Fruit fly (Drosophila melanogaster) whole organism, embryonic: ENCODE measurements around the gene CG43867.

Source experiments
- BEAF-32 ChIP-seq: fragments of 200-800 bp; sonication (Bioruptor generic); optimal IDR thresholded peaks from 3 replicates; lab custom pipeline; 2017; ENCODE audit warnings: missing biosample characterization, missing genetic modification characterization, mild to moderate bottlenecking, moderate library complexity, missing genetic modification reagents
- CG11398 ChIP-seq: fragments of 200-800 bp; sonication (Bioruptor generic); optimal IDR thresholded peaks from 2 replicates; lab custom pipeline; 2016; ENCODE audit warnings: missing biosample characterization, missing genetic modification characterization
- CG12659 ChIP-seq: fragments of 200-800 bp; sonication (Bioruptor generic); optimal IDR thresholded peaks from 3 replicates; lab custom pipeline; 2017; ENCODE audit warnings: mild to moderate bottlenecking, missing biosample characterization, missing genetic modification reagents, missing genetic modification characterization
- CG15073 ChIP-seq: fragments of 200-800 bp; sonication (Bioruptor generic); optimal IDR thresholded peaks from 2 replicates; lab custom pipeline; 2016; ENCODE audit warnings: missing biosample characterization, missing genetic modification characterization
- CG17568 ChIP-seq: fragments of 200-800 bp; sonication (Bioruptor generic); optimal IDR thresholded peaks from 2 replicates; lab custom pipeline; 2018; ENCODE audit warnings: missing biosample characterization, mild to moderate bottlenecking, missing genetic modification characterization, moderate library complexity
- CG18476 ChIP-seq: fragments of 200-800 bp; sonication (Bioruptor generic); optimal IDR thresholded peaks from 2 replicates; lab custom pipeline; 2016; ENCODE audit warnings: missing biosample characterization, mild to moderate bottlenecking, missing genetic modification characterization
- CG18599 ChIP-seq: fragments of 200-800 bp; sonication (Bioruptor generic); optimal IDR thresholded peaks from 3 replicates; lab custom pipeline; 2017; ENCODE audit warnings: missing biosample characterization, missing genetic modification characterization, mild to moderate bottlenecking, moderate library complexity, missing genetic modification reagents
- CG2116 ChIP-seq: fragments of 200-800 bp; sonication (Bioruptor generic); optimal IDR thresholded peaks from 3 replicates; lab custom pipeline; 2018; ENCODE audit warnings: missing biosample characterization, mild to moderate bottlenecking, missing genetic modification characterization
- CG2199 ChIP-seq: fragments of 200-800 bp; sonication (Bioruptor generic); IDR thresholded peaks from 3 replicates; pipeline ENCODE4 v1.3.6; 2022; ENCODE audit warnings: missing biosample characterization, missing genetic modification characterization
- CG30020 ChIP-seq: fragments of 200-800 bp; optimal IDR thresholded peaks from 2 replicates; lab custom pipeline; 2019; ENCODE audit warnings: missing biosample characterization, mild to moderate bottlenecking, missing genetic modification characterization, moderate library complexity
- CG32772 ChIP-seq: fragments of 200-800 bp; sonication (Bioruptor generic); IDR thresholded peaks from 2 replicates; pipeline ENCODE4 v1.3.6; 2022; ENCODE audit warnings: missing biosample characterization, missing genetic modification characterization
- CG33213 ChIP-seq: fragments of 200-800 bp; sonication (Bioruptor generic); optimal IDR thresholded peaks from 3 replicates; lab custom pipeline; 2016; ENCODE audit warnings: missing biosample characterization, missing genetic modification characterization
- CG4360 ChIP-seq: fragments of 200-800 bp; sonication (Bioruptor generic); IDR thresholded peaks from 2 replicates; pipeline ENCODE4 v1.3.6; 2022; ENCODE audit warnings: missing biosample characterization, missing genetic modification characterization
- CG4617 ChIP-seq: fragments of 200-800 bp; sonication (Bioruptor generic); optimal IDR thresholded peaks from 3 replicates; lab custom pipeline; 2016; ENCODE audit warnings: missing biosample characterization, missing genetic modification characterization, borderline replicate concordance
- CG6175 ChIP-seq: fragments of 200-800 bp; sonication (Bioruptor generic); IDR thresholded peaks from 3 replicates; pipeline ENCODE4 v1.3.6; 2022; ENCODE audit warnings: missing biosample characterization, missing genetic modification characterization
- CG6813 ChIP-seq: fragments of 200-800 bp; sonication (Bioruptor generic); optimal IDR thresholded peaks from 2 replicates; lab custom pipeline; 2017; ENCODE audit warnings: missing biosample characterization, missing genetic modification characterization, mild to moderate bottlenecking, moderate library complexity, missing genetic modification reagents
- CG8478 ChIP-seq: fragments of >200 bp; optimal IDR thresholded peaks from 2 replicates; lab custom pipeline; 2018
- CG9797 ChIP-seq: fragments of 200-800 bp; sonication (Bioruptor generic); optimal IDR thresholded peaks from 3 replicates; lab custom pipeline; 2018; ENCODE audit warnings: missing biosample characterization, mild to moderate bottlenecking, missing genetic modification characterization
- Deaf1 ChIP-seq: fragments of 200-800 bp; optimal IDR thresholded peaks from 3 replicates; lab custom pipeline; 2019; ENCODE audit warnings: missing biosample characterization, mild to moderate bottlenecking, missing genetic modification characterization, moderate library complexity
- Eip74EF ChIP-seq, 2 experiments: fragments of 200-800 bp in 1 of 2; fragments of >200 bp in 1 of 2; sonication (Bioruptor generic) in 1 of 2; optimal IDR thresholded peaks; 2 replicates each; lab custom pipeline; 2017 to 2019; ENCODE audit warnings: missing biosample characterization in 2 of 2, missing genetic modification characterization in 2 of 2, mild to moderate bottlenecking in 1 of 2, moderate library complexity in 1 of 2
- Ets65A ChIP-seq: fragments of 200-800 bp; sonication (Bioruptor generic); peaks from one replicate; lab custom pipeline; 2016; ENCODE audit warnings: missing biosample characterization, missing genetic modification characterization
- Fer3 ChIP-seq: fragments of 200-800 bp; sonication (Bioruptor generic); optimal IDR thresholded peaks from 2 replicates; lab custom pipeline; 2018; ENCODE audit warnings: missing biosample characterization, mild to moderate bottlenecking, missing genetic modification characterization, moderate library complexity
- HLHmδ ChIP-seq: fragments of 200-800 bp; sonication (Bioruptor generic); optimal IDR thresholded peaks from 2 replicates; lab custom pipeline; 2018; ENCODE audit warnings: missing biosample characterization, mild to moderate bottlenecking, missing genetic modification characterization, moderate library complexity
- HmgZ ChIP-seq: fragments of 200-800 bp; sonication (Bioruptor generic); optimal IDR thresholded peaks from 2 replicates; lab custom pipeline; 2018; ENCODE audit warnings: missing biosample characterization, mild to moderate bottlenecking, missing genetic modification characterization
- MESR4 ChIP-seq: fragments of 200-800 bp; sonication (Bioruptor generic); optimal IDR thresholded peaks from 2 replicates; lab custom pipeline; 2018; ENCODE audit warnings: missing biosample characterization, mild to moderate bottlenecking, missing genetic modification characterization, moderate library complexity
- Meics ChIP-seq: fragments of 200-800 bp; sonication (Bioruptor generic); optimal IDR thresholded peaks from 2 replicates; lab custom pipeline; 2017; ENCODE audit warnings: missing biosample characterization, mild to moderate bottlenecking, missing genetic modification characterization
- Myb ChIP-seq: fragments of 200-800 bp; sonication (Bioruptor generic); optimal IDR thresholded peaks from 2 replicates; lab custom pipeline; 2016; ENCODE audit warnings: missing biosample characterization, missing genetic modification characterization
- Opbp ChIP-seq: fragments of 200-800 bp; sonication (Bioruptor generic); IDR thresholded peaks from 3 replicates; pipeline ENCODE4 v1.3.6; 2022; ENCODE audit warnings: missing biosample characterization, missing genetic modification characterization; ENCODE audit not compliant: partially characterized antibody
- Sin3A ChIP-seq: fragments of >200 bp; optimal IDR thresholded peaks from 2 replicates; lab custom pipeline; 2018
- abd-A ChIP-seq: fragments of 200-800 bp; sonication (Bioruptor generic); optimal IDR thresholded peaks from 3 replicates; lab custom pipeline; 2019; ENCODE audit warnings: missing biosample characterization, mild to moderate bottlenecking, missing genetic modification characterization, moderate library complexity
- bcd ChIP-seq: fragments of 200-800 bp; sonication (Bioruptor generic); optimal IDR thresholded peaks from 2 replicates; lab custom pipeline; 2017; ENCODE audit warnings: missing biosample characterization, mild to moderate bottlenecking, missing genetic modification characterization
- bsh ChIP-seq, 2 experiments: fragments of 200-800 bp; sonication (Bioruptor generic); optimal IDR thresholded peaks; 2 replicates each; lab custom pipeline; 2017 to 2018; ENCODE audit warnings: mild to moderate bottlenecking in 2 of 2, missing biosample characterization in 2 of 2, missing genetic modification characterization in 2 of 2, moderate library complexity in 1 of 2
- corto ChIP-seq: fragments of 200-800 bp; sonication (Bioruptor generic); optimal IDR thresholded peaks from 2 replicates; lab custom pipeline; 2016; ENCODE audit warnings: missing biosample characterization, mild to moderate bottlenecking, missing genetic modification characterization, moderate library complexity
- crol ChIP-seq: fragments of 200-800 bp; sonication (Bioruptor generic); IDR thresholded peaks from 2 replicates; pipeline ENCODE4 v1.3.6; 2022; ENCODE audit warnings: missing biosample characterization, missing genetic modification characterization
- crp ChIP-seq, 2 experiments: fragments of 200-800 bp; sonication (Bioruptor generic); optimal IDR thresholded peaks; 2 replicates in 1 of 2; 3 replicates in 1 of 2; lab custom pipeline; 2017; ENCODE audit warnings: missing biosample characterization in 2 of 2, missing genetic modification characterization in 2 of 2, mild to moderate bottlenecking in 1 of 2, moderate library complexity in 1 of 2
- fu2 ChIP-seq: fragments of 200-800 bp; sonication (Bioruptor generic); optimal IDR thresholded peaks from 2 replicates; lab custom pipeline; 2016; ENCODE audit warnings: missing biosample characterization, missing genetic modification characterization
- h ChIP-seq: fragments of >200 bp; optimal IDR thresholded peaks from 2 replicates; lab custom pipeline; 2017
- hth ChIP-seq: fragments of >200 bp; optimal IDR thresholded peaks from 2 replicates; lab custom pipeline; 2017; ENCODE audit warnings: inconsistent platforms
- kay ChIP-seq: fragments of 200-800 bp; sonication (Bioruptor generic); optimal IDR thresholded peaks from 2 replicates; lab custom pipeline; 2016; ENCODE audit warnings: missing biosample characterization, missing genetic modification characterization
- nerfin-1 ChIP-seq: fragments of 200-800 bp; sonication (Bioruptor generic); optimal IDR thresholded peaks from 3 replicates; lab custom pipeline; 2019; ENCODE audit warnings: missing biosample characterization, mild to moderate bottlenecking, missing genetic modification characterization, moderate library complexity
- nom ChIP-seq: fragments of 200-800 bp; sonication (Bioruptor generic); optimal IDR thresholded peaks from 2 replicates; lab custom pipeline; 2017; ENCODE audit warnings: missing biosample characterization, missing genetic modification characterization, mild to moderate bottlenecking, moderate library complexity, missing genetic modification reagents
- sna ChIP-seq: fragments of 200-800 bp; sonication (Bioruptor generic); IDR thresholded peaks from 2 replicates; pipeline ENCODE4 v1.3.6; 2022; ENCODE audit warnings: missing biosample characterization, missing genetic modification characterization; ENCODE audit not compliant: partially characterized antibody
- stwl ChIP-seq: fragments of 200-800 bp; sonication (Bioruptor generic); optimal IDR thresholded peaks from 3 replicates; lab custom pipeline; 2018; ENCODE audit warnings: missing biosample characterization, mild to moderate bottlenecking, missing genetic modification characterization, moderate library complexity
- tna ChIP-seq: fragments of 200-800 bp; sonication (Bioruptor generic); IDR thresholded peaks from 2 replicates; pipeline ENCODE4 v1.3.6; 2022; ENCODE audit warnings: missing biosample characterization, missing genetic modification characterization; ENCODE audit not compliant: partially characterized antibody
- unpg ChIP-seq: fragments of 200-800 bp; sonication (Bioruptor generic); optimal IDR thresholded peaks from 3 replicates; lab custom pipeline; 2018; ENCODE audit warnings: missing biosample characterization, mild to moderate bottlenecking, missing genetic modification characterization, moderate library complexity
- usp ChIP-seq: fragments of >200 bp; optimal IDR thresholded peaks from 2 replicates; lab custom pipeline; 2017; ENCODE audit warnings: missing biosample characterization, missing genetic modification characterization
- wek ChIP-seq: fragments of 200-800 bp; sonication (Bioruptor generic); optimal IDR thresholded peaks from 3 replicates; lab custom pipeline; 2018; ENCODE audit warnings: missing biosample characterization, mild to moderate bottlenecking, missing genetic modification characterization, moderate library complexity

The CG43867 gene

dm6 chrX:805907-806306, 121.9 kb downstream of the CG43867 start, which contains the start of gene Sec22 (continued):
- TF ChIP-seq bcd (GFP tag; lab: Kevin White, UChicago) (no peak), Sin3A (peak; percentile 36), CG6813 (GFP tag; lab: Kevin White, UChicago) (peak; percentile 30), tna (GFP tag; lab: Robert Waterston, UW) (no peak), bsh (GFP tag; optimal IDR thresholded peaks at IDR 0.05; lab: Kevin White, UChicago) (no peak), h (lab: Kevin White, UChicago) (no peak), CG11398 (no peak), CG12659 (peak; percentile 46), CG33213 (no peak), stwl (tag; lab: Kevin White, UChicago) (peak; percentile 57), sna (GFP tag; lab: Robert Waterston, UW) (no peak), crol (GFP tag; lab: Robert Waterston, UW) (no peak), CG9797 (GFP tag; lab: Kevin White, UChicago) (peak; percentile 75), CG2199 (GFP tag; lab: Robert Waterston, UW) (no peak), Deaf1 (tag; lab: Kevin White, UChicago) (peak; percentile 1), CG6175 (GFP tag; lab: Robert Waterston, UW) (no peak), CG30020 (tag; lab: Kevin White, UChicago) (peak; percentile 21), HmgZ (tag; lab: Kevin White, UChicago) (peak; percentile 27), CG15073 (GFP tag; lab: Kevin White, UChicago) (no peak), CG8478 (lab: Kevin White, UChicago) (no peak), usp (GFP tag; lab: Kevin White, UChicago) (no peak), CG2116 (GFP tag; lab: Kevin White, UChicago) (peak; percentile 37), HLHmδ (GFP tag; lab: Kevin White, UChicago) (peak; percentile 29), nom (GFP tag; lab: Kevin White, UChicago) (peak; percentile 1), fu2 (GFP tag; lab: Kevin White, UChicago) (no peak), CG4360 (GFP tag; lab: Robert Waterston, UW) (peak; percentile 17; the same call in 1 of the 2 replicates), corto (GFP tag; lab: Kevin White, UChicago) (no peak), MESR4 (GFP tag; lab: Kevin White, UChicago) (peak; percentile 88), CG4617 (GFP tag; lab: Kevin White, UChicago) (peak; percentile 51), BEAF-32 (GFP tag; lab: Kevin White, UChicago) (peak; percentile 31), wek (GFP tag; lab: Kevin White, UChicago) (peak; percentile 8), Myb (GFP tag; lab: Kevin White, UChicago) (peak; percentile 17), hth (lab: Kevin White, UChicago) (no peak), crp (GFP tag; optimal IDR thresholded peaks at IDR 0.05; lab: Kevin White, UChicago) (no peak), Fer3 (no peak), Opbp (GFP tag; lab: Robert Waterston, UW) (0 out of 3 replicates have a peak, but pooled peaks have one; percentile 24), abd-A (tag; lab: Kevin White, UChicago) (no peak), CG32772 (GFP tag; lab: Robert Waterston, UW) (no peak), CG17568 (GFP tag; lab: Kevin White, UChicago) (no peak), unpg (GFP tag; lab: Kevin White, UChicago) (peak; percentile 15), nerfin-1 (tag; lab: Kevin White, UChicago) (peak; percentile 4), Eip74EF (GFP tag; optimal IDR thresholded peaks at IDR 0.05; lab: Kevin White, UChicago) (no peak), kay (GFP tag; lab: Kevin White, UChicago) (no peak), Ets65A (peak; percentile 74), CG18599 (GFP tag; lab: Kevin White, UChicago) (no peak), Meics (peak; percentile 6), CG18476 (GFP tag; lab: Kevin White, UChicago) (no peak)
